Worm (Caenorhabditis elegans) whole organism, dauer: Measurements from ENCODE around the gene sorb-1.

Experiments used
- unc-62 ChIP-seq: sonication (generic microtip); optimal IDR thresholded peaks from 2 replicates; lab custom pipeline; 2017; ENCODE audit warnings: missing biosample characterization, missing genetic modification reagents, missing genetic modification characterization

sorb-1 gene

DNA sequence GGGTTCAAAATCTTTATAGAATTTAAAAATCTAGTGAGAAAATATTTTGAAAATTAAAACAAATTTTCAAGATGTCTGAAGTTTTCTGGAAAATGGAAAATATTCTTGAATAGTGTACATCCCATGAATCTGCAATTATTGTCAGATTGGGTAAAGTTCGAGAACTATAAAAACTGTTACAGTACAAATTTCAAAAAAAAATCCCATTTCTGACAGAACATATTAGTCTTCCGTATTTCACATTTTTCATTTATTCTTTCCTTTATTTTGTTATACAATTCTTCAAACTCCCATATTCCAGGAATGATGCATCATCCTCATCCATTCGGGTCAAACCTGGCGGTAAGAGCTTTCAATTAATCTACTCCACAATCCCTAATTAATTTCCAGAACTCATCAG is at the start of gene sorb-1:
TSS of gene sorb-1 (plus strand) at position 301 of the 400 bp plus-strand sequence.
- no peak for TF ChIP-seq unc-62 (GFP tag; lab: Kevin White, UChicago)

DNA sequence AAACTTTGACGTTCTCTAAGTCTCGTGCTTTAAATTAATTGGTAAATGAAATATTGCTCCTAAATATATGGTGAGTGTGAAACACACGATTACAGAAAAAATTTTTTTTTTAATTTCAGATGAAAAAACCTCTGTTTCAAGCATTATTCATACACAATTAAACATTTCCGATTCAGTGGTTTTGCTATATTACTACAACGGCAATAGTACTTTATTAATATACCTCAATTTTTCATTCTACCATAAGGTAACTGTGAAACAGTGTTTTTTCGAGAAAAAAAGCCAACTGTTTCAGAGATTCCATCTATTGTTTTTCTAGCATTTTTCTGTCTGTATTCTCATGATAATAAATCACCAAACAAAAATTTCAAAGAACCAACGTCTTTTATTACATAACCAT is 49.3 kb upstream of the sorb-1 start:
- TF ChIP-seq unc-62 (GFP tag; lab: Kevin White, UChicago): no peak

DNA sequence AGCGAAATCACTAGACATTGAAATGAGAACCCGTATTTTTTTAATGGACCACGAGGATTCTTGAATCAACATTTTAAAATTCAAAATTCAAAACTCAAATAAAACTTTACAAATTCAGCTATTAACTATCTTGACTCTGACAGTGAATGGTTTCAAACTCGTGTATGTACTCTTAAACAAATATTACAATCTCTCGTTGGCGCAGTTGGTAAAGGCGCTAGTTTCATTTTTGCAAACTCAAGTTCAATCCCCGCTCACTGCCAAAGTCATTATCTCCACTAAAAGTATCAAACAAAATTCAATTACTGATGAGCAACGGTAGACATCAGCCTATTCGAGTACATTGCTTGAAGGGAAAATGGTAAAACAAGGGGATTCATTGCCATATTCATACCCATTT is 48.7 kb upstream of the sorb-1 start:
- TF ChIP-seq unc-62 (GFP tag; lab: Kevin White, UChicago): no peak

DNA sequence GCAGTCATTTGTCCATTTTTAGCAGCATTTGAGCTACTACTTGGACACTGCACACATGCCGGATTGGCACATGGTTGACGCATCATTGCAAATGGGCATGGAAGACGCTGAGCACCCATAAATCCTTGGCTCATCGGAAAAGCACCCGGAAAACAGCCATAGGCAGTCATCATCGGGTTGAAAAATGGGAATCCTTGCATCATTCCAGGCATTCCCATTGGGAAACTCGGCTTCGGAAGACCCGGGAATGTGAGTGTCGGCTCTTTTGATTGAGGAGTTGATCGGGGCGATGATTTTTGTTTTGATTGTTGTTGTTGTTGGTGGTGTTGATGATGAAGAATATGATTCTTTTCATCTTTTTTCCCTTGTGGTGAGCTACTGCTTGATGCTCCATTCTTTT is 47.5 kb upstream of the sorb-1 start:
- no peak for TF ChIP-seq unc-62 (GFP tag; lab: Kevin White, UChicago)

DNA sequence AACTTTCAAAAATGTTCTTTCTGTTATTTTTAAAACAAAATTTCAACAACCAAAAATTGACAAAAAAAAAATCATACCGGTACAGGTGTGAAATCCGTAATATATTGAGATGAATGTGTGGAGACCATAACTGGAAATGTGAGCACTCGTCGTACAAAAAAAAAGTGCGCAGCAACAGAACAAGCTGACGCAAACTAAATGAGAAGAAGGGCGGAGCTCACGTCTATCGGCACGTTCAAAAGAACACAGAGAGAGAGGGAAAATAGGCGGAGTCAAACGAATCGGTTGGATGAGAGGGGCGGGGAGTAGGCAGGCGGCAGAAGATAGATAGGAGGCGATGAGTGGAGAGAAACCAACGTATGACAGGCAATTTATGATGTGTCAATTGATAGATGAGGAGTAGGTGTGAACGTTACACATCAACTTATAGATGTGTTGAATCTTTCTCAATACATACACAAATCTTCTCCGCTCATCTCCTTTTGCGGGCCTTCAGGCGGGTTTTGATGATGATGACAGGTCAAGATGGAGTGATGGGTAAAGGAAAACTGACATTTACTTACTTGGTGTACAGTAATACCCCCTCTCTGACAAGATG is 46.2 kb upstream of the sorb-1 start, which contains the start of gene tlp-1:
TSS of gene tlp-1 (minus strand) at position 255 of the 598 bp plus-strand sequence.
- TF ChIP-seq unc-62 (GFP tag; lab: Kevin White, UChicago): no peak

DNA sequence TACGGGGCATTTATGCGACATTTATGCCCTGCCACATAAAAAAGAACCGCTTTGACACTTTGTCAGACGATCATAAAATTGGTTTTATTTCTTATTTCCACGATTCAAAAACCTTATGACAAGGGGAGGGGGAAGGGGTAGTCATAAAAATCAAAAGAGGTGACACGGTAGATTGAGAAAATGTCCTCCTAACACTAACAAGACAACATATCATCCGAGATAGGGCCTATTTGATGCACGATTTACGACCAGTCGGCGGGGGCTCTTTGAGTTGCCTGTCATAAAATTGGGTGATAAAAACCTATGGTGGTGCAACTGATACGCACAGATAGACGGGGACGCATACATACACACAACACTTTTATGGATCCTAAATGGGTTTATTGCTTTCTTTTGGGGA is 42.2 kb upstream of the sorb-1 start:
- TF ChIP-seq unc-62 (GFP tag; lab: Kevin White, UChicago): no peak

DNA sequence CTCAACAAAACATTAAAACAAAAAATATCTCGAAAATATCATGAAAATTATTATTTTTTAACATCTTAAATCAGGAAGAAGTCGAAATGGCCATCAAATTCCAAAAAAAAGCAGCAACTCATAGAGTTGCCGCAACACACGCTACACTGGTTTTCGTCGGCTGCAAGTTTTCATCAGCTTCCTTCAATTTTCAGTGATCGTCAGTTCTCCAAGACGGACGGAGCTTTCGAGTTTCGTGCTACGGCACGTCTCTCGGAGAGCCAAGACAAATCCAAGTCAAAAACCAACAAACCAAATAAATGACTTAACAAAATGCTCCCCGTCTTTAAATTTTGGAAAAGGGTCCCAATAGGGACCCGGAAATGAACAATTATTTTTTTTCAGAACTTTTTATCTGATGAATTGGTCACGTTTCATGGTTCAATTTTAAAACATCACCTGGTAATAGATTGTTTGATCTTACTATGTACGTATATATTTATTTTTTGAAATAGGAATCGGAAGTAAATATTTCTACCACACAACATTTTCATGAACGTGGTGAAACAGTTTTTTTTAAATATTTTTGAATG is 41.0 kb upstream of the sorb-1 start:
- TF ChIP-seq unc-62 (GFP tag; lab: Kevin White, UChicago): no peak

DNA sequence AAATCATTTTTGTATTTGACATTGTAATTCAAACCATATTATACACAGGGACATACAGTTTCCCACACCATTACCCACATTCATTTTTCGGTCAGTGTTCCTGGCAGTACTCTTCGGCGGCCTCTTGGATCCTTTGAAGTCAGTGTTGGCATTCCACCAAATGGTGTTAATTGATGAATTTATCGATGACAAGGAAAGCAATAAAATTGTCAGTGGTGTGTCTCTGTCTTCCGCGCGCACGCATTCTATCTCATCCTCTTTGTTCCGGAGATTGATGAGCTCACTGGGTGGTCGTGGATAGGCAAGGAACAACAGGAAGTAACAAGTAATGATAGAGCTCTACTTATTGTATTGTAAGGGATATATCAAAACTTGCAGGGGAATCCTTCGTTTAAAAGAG is 39.8 kb upstream of the sorb-1 start:
- no peak for TF ChIP-seq unc-62 (GFP tag; lab: Kevin White, UChicago)

DNA sequence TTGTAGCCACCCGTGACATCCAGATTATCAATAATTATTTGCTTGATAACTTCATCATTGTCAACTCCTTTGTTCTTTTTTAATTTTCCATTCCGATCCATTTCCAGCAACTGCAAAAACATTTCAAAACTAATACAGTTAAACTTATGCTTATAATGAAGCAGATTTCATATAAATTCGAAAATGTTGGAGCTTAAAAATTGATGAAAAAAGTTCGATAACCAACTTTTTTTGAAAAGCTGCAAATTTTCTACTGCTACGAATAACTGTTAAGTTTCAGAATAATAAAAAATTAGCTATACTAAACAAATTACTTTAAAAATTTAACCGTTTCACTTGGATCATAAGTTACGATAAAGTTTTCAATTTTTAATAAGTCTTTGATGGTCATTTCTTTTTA is 33.9 kb upstream of the sorb-1 start, which contains the start of gene C47A4.1:
TSS of gene C47A4.1 (minus strand) at position 101 of the 400 bp plus-strand sequence.
- TF ChIP-seq unc-62 (GFP tag; lab: Kevin White, UChicago): no peak

DNA sequence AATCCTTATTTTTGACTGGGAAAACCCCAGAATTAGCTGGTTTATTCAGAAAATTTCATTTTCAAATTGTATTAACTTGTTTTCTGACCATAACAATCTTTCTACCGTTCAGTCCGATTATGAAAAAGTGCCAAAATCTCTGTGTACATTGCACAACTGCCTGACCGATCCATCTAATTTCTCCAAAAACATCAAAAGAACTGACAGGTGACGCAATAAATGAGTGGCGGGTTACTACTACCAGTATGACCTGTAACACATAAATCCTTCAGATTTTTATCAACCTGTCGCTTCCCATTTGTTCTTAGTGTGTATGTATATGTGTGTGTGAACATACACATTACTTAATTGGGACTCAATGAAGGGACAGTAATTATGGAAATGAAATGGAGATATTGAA is 33.4 kb upstream of the sorb-1 start:
- no peak for TF ChIP-seq unc-62 (GFP tag; lab: Kevin White, UChicago)

DNA sequence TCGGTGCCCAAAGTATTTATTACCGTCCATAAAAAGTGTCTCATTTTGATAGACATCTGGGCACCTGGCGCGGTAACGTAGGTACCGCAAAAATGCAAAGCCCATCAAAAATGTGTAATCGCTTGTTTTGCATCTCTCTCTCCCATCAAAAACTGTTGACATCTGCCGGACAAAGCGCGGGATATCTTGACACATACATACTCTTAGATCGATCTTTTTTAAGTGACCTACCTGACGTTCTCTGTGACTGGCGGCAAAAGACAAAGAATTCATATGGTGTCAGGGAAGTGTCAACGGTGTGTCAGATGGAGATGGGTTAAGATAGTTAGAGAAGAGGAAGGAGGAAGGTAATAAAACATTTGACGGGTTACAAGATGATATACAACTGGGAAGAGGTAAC is 31.2 kb upstream of the sorb-1 start:
- no peak for TF ChIP-seq unc-62 (GFP tag; lab: Kevin White, UChicago)

DNA sequence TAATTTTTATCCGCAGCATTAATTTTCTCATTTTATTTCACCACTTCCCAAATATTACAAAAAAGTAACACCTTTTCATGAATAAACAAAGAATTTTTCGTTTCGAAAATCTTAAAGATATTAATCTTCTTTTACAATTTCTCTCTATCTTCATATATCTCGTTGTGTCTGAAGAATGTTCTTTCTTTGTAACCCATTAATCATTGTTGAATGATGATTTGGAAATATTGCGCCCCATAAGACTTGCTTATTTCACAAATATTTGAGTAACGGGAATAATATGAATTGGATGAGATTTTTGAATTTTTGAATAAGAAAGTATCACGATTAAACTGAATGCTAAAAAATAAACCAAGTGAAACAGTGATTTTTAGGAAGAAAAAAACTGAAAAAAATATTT is 29.1 kb upstream of the sorb-1 start:
- TF ChIP-seq unc-62 (GFP tag; lab: Kevin White, UChicago): no peak

DNA sequence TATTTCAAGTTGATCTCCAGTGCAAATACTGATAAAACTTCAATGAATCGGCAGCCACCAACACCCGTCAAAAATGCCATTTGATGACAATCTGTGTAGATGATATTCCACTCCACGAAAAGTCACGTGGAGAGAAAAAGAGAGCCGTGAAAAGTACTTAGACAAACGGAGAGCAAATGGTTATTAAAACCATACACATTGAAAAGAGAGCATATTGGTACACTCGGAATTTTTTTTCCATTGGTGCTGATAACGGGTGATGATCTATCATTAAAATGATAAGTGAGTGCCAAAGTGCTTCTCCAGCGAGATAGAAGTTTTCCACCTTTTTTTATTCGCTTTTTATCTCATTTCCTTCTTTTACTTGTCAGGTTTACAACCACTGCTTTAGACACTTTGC is 24.9 kb upstream of the sorb-1 start:
- TF ChIP-seq unc-62 (GFP tag; lab: Kevin White, UChicago): no peak

DNA sequence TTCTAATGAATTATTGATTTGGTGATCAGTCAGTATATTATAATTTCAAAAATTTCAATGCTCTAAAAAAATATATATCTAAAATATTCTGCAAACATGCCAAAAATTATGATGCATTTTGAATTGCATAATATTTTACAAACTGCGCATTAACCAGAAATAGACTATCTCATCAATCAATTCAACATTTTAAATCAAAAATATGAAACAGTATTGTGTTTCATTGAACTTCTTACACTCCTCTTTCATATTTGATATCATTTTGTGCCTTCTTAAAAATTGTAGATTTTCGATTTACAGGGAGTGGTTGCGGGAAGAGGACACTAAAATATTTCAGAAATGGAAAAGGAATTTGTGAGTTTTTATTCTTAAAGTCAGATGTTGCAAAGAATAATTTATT is 23.5 kb upstream of the sorb-1 start, which contains the start of gene ent-4:
TSS of gene ent-4 (plus strand) at position 301 of the 400 bp plus-strand sequence.
- no peak for TF ChIP-seq unc-62 (GFP tag; lab: Kevin White, UChicago)

DNA sequence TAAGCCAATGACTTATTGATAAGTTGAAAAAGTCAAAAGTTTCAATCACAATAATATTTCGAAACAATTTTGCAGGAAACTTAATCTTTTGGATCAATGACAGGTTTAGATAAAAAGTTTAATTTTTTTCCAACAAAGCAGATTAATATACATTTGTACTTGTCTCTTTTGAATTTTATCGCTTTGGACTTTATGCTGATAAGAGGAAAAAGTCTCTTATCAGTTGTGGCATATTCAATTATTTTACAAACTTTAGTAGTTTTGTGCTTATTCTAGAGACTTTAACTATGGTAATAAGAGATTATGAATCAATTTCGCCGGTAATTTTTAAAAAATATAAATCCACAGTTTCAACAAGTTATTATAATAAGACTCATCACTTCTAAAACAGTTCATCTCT is 22.3 kb upstream of the sorb-1 start:
- no peak for TF ChIP-seq unc-62 (GFP tag; lab: Kevin White, UChicago)

DNA sequence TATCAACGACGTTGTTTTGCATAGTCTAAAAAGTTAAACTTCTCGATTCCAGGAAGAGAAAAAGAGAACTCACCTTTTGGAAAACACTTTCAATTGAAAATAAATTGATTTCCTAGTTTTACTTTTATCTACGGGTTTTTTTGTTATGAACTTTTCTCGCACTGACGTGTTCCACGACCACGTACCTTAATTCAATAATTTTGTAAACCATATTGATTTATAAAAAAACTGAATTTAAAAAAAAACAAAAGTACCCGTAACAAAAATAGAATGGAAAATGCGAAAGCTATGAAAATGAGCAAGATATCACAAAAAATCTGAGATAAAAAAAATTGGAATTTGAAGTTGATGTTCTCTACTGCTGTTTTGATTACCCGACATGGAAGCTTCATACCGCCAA is 7.9 kb upstream of the sorb-1 start, which contains the start of gene C47A4.3:
TSS of gene C47A4.3 (minus strand) at position 101 of the 400 bp plus-strand sequence.
- TF ChIP-seq unc-62 (GFP tag; lab: Kevin White, UChicago): no peak

DNA sequence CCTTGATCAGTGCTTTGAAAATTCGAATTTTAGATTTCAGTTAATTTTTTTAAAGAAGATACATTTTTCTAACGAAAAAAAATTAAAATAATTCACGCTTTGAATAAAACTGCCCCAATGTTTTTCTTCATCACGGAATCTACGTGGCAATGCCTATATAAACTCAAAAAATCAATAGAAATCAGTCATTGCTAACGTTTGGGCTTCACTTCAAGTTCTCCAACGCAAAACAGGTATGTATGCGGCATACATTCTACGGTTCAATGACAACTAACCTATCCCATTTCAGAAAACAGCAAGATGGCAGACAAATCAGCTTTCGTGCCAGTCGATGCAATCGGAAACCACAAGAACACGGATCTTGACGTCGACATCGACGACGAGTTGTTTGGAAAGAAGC is 4.7 kb upstream of the sorb-1 start, which contains the start of gene C47A4.5:
TSS of gene C47A4.5 (plus strand) at position 301 of the 400 bp plus-strand sequence.
- no peak for TF ChIP-seq unc-62 (GFP tag; lab: Kevin White, UChicago)
